Fruit fly (Drosophila melanogaster) whole organism: ENCODE measurements around the gene CG15044.

Experiments used
- CG8478 ChIP-seq: fragments of >200 bp; optimal IDR thresholded peaks from 2 replicates; lab custom pipeline; 2018; ENCODE audit warnings: inconsistent platforms
- Dll ChIP-seq: fragments of >200 bp; optimal IDR thresholded peaks from 2 replicates; lab custom pipeline; 2017
- EcR ChIP-seq, 2 experiments: fragments of >200 bp; optimal IDR thresholded peaks; 2 replicates each; lab custom pipeline; 2017; ENCODE audit warnings: missing biosample characterization in 2 of 2, missing genetic modification characterization in 2 of 2, missing genetic modification reagents in 2 of 2
- pan ChIP-seq: fragments of >200 bp; optimal IDR thresholded peaks from 2 replicates; lab custom pipeline; 2017
- psq ChIP-seq: fragments of >200 bp; optimal IDR thresholded peaks from 2 replicates; lab custom pipeline; 2017
- usp ChIP-seq: fragments of >200 bp; optimal IDR thresholded peaks from 2 replicates; lab custom pipeline; 2017; ENCODE audit warnings: missing biosample characterization, missing genetic modification characterization, mixed read lengths

DNA sequence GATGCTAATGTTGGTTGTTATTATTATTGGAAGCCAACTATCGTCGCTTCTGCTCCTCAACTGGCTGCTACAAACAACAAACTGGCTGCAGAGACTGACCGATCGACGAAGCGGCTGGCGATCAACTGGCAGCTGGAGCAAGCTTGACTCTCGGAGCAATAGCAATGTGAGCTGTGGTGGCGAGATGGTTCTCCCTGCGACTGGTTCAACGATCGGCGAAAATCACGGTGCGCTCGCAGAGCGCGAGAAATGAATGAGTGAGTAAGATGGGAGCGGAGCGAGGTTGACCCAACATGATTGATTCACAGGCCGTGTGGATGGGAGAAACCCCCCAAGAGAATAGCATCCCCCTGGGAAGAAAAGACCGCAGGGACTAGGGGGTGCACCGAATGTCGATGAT lies 2.3 kb downstream of the CG15044 start, which contains the start of gene CG15046:
- TF ChIP-seq CG8478 (lab: Kevin White, UChicago) (no peak), pan (lab: Kevin White, UChicago) (no peak), usp (no peak), psq (lab: Kevin White, UChicago) (no peak), Dll (lab: Kevin White, UChicago) (peak; percentile 64), EcR (GFP tag; optimal IDR thresholded peaks at IDR 0.05; lab: Kevin White, UChicago) (no peak)
